Fruit fly (Drosophila melanogaster) whole organism, embryonic: Measurements from ENCODE around the gene CG32944.
A peak's percentile ranks its signal among the peaks of the same experiment; 100 is the strongest.

Experiments used
- Atf3 ChIP-seq: fragments of 200-800 bp; sonication (Bioruptor generic); optimal IDR thresholded peaks from 3 replicates; lab custom pipeline; 2016; ENCODE audit warnings: missing biosample characterization, missing genetic modification characterization
- BEAF-32 ChIP-seq: fragments of 200-800 bp; sonication (Bioruptor generic); optimal IDR thresholded peaks from 3 replicates; lab custom pipeline; 2017; ENCODE audit warnings: missing biosample characterization, missing genetic modification characterization, mild to moderate bottlenecking, moderate library complexity, missing genetic modification reagents
- Bdp1 ChIP-seq: fragments of 200-800 bp; sonication (Bioruptor generic); optimal IDR thresholded peaks from 3 replicates; lab custom pipeline; 2016; ENCODE audit warnings: missing biosample characterization, missing genetic modification characterization
- Blimp-1 ChIP-seq: fragments of 200-800 bp; sonication (Bioruptor generic); optimal IDR thresholded peaks from 3 replicates; lab custom pipeline; 2018; ENCODE audit warnings: missing biosample characterization, missing genetic modification characterization, mild to moderate bottlenecking, moderate library complexity, missing genetic modification reagents
- CG10147 ChIP-seq: fragments of 200-800 bp; sonication (Bioruptor generic); optimal IDR thresholded peaks from 2 replicates; lab custom pipeline; 2019; ENCODE audit warnings: missing biosample characterization, mild to moderate bottlenecking, missing genetic modification characterization, moderate library complexity
- CG10321 ChIP-seq: fragments of 200-800 bp; sonication (Bioruptor generic); IDR thresholded peaks from 2 replicates; pipeline ENCODE4 v1.3.6; 2022; ENCODE audit warnings: missing biosample characterization, missing genetic modification characterization
- CG11696 ChIP-seq: fragments of 200-800 bp; sonication (Bioruptor generic); IDR thresholded peaks from 2 replicates; pipeline ENCODE4 v1.3.6; 2022; ENCODE audit warnings: missing biosample characterization, missing genetic modification characterization
- CG12155 ChIP-seq: fragments of 200-800 bp; sonication (Bioruptor generic); optimal IDR thresholded peaks from 3 replicates; lab custom pipeline; 2016; ENCODE audit warnings: missing biosample characterization, missing genetic modification characterization
- CG12391 ChIP-seq: fragments of 200-800 bp; sonication (Bioruptor generic); optimal IDR thresholded peaks from 3 replicates; lab custom pipeline; 2018; ENCODE audit warnings: missing biosample characterization, mild to moderate bottlenecking, missing genetic modification characterization, moderate library complexity
- CG12744 ChIP-seq: fragments of 200-800 bp; sonication (Bioruptor generic); optimal IDR thresholded peaks from 2 replicates; lab custom pipeline; 2016; ENCODE audit warnings: missing biosample characterization, missing genetic modification characterization
- CG12769 ChIP-seq: fragments of 200-800 bp; sonication (Bioruptor generic); optimal IDR thresholded peaks from 2 replicates; lab custom pipeline; 2019; ENCODE audit warnings: missing biosample characterization, mild to moderate bottlenecking, missing genetic modification characterization, moderate library complexity
- CG1602 ChIP-seq: fragments of 200-800 bp; sonication (Bioruptor generic); optimal IDR thresholded peaks from 3 replicates; lab custom pipeline; 2016; ENCODE audit warnings: missing biosample characterization, missing genetic modification characterization
- CG17359 ChIP-seq: fragments of 200-800 bp; sonication (Bioruptor generic); optimal IDR thresholded peaks from 3 replicates; lab custom pipeline; 2018; ENCODE audit warnings: missing biosample characterization, mild to moderate bottlenecking, missing genetic modification characterization, moderate library complexity
- CG3163 ChIP-seq: fragments of 200-800 bp; sonication (Bioruptor generic); optimal IDR thresholded peaks from 3 replicates; lab custom pipeline; 2016; ENCODE audit warnings: missing biosample characterization, missing genetic modification characterization
- CG42726 ChIP-seq: fragments of 200-800 bp; sonication (Bioruptor generic); IDR thresholded peaks from 2 replicates; pipeline ENCODE4 v1.3.6; 2022; ENCODE audit warnings: missing biosample characterization, missing genetic modification characterization; ENCODE audit not compliant: partially characterized antibody
- CG5245 ChIP-seq: fragments of 200-800 bp; sonication (Bioruptor generic); optimal IDR thresholded peaks from 3 replicates; lab custom pipeline; 2016; ENCODE audit warnings: missing biosample characterization, missing genetic modification characterization
- CG6813 ChIP-seq: fragments of 200-800 bp; sonication (Bioruptor generic); optimal IDR thresholded peaks from 2 replicates; lab custom pipeline; 2017; ENCODE audit warnings: missing biosample characterization, missing genetic modification characterization, mild to moderate bottlenecking, moderate library complexity, missing genetic modification reagents
- CG9876 ChIP-seq: fragments of 200-800 bp; sonication (Bioruptor generic); optimal IDR thresholded peaks from 2 replicates; lab custom pipeline; 2016; ENCODE audit warnings: missing biosample characterization, missing genetic modification characterization
- Dad ChIP-seq: fragments of 200-800 bp; sonication (Bioruptor generic); optimal IDR thresholded peaks from 3 replicates; lab custom pipeline; 2016; ENCODE audit warnings: missing biosample characterization, missing genetic modification characterization
- Dbx ChIP-seq: fragments of 200-800 bp; sonication (Bioruptor generic); IDR thresholded peaks from 3 replicates; pipeline ENCODE4 v1.3.6; 2022; ENCODE audit warnings: missing biosample characterization, missing genetic modification characterization
- Deaf1 ChIP-seq: fragments of 200-800 bp; optimal IDR thresholded peaks from 3 replicates; lab custom pipeline; 2019; ENCODE audit warnings: missing biosample characterization, mild to moderate bottlenecking, missing genetic modification characterization, moderate library complexity
- Dip3 ChIP-seq: fragments of 200-800 bp; sonication (Bioruptor generic); optimal IDR thresholded peaks from 3 replicates; lab custom pipeline; 2016; ENCODE audit warnings: missing biosample characterization, missing genetic modification characterization
- E2f1 ChIP-seq: fragments of 200-800 bp; sonication (Bioruptor generic); IDR thresholded peaks from 2 replicates; pipeline ENCODE4 v1.3.6; 2022; ENCODE audit warnings: missing biosample characterization, missing genetic modification characterization
- ERR ChIP-seq: fragments of 200-800 bp; sonication (Bioruptor generic); optimal IDR thresholded peaks from 2 replicates; lab custom pipeline; 2016; ENCODE audit warnings: missing biosample characterization, missing genetic modification characterization
- Ets65A ChIP-seq: fragments of 200-800 bp; sonication (Bioruptor generic); peaks from one replicate; lab custom pipeline; 2016; ENCODE audit warnings: missing biosample characterization, missing genetic modification characterization
- Gsc ChIP-seq: fragments of 200-800 bp; sonication (Bioruptor generic); IDR thresholded peaks from 2 replicates; pipeline ENCODE4 v1.3.6; 2022; ENCODE audit warnings: missing biosample characterization, missing genetic modification characterization
- HLH3B ChIP-seq: fragments of 200-800 bp; sonication (Bioruptor generic); IDR thresholded peaks from 2 replicates; pipeline ENCODE4 v1.3.6; 2022; ENCODE audit warnings: missing biosample characterization, missing genetic modification characterization
- Hmr ChIP-seq: fragments of 200-800 bp; sonication (Bioruptor generic); optimal IDR thresholded peaks from 3 replicates; lab custom pipeline; 2017; ENCODE audit warnings: mild to moderate bottlenecking, missing biosample characterization, missing genetic modification reagents, missing genetic modification characterization
- Hr51 ChIP-seq, 2 experiments: fragments of 200-800 bp; sonication (Bioruptor generic); optimal IDR thresholded peaks; 2 replicates in 1 of 2; 3 replicates in 1 of 2; lab custom pipeline; 2016 to 2018; ENCODE audit warnings: missing biosample characterization in 2 of 2, missing genetic modification characterization in 2 of 2, mild to moderate bottlenecking in 1 of 2, moderate library complexity in 1 of 2
- Nf-YA ChIP-seq: fragments of 200-800 bp; sonication (Bioruptor generic); IDR thresholded peaks from 2 replicates; pipeline ENCODE4 v1.3.6; 2022; ENCODE audit warnings: missing biosample characterization, missing genetic modification characterization
- ab ChIP-seq: fragments of 200-800 bp; sonication (Bioruptor generic); optimal IDR thresholded peaks from 2 replicates; lab custom pipeline; 2016; ENCODE audit warnings: missing biosample characterization, missing genetic modification characterization
- bbx ChIP-seq: fragments of 200-800 bp; sonication (Bioruptor generic); IDR thresholded peaks from 2 replicates; pipeline ENCODE4 v1.3.6; 2022; ENCODE audit warnings: missing biosample characterization, missing genetic modification characterization; ENCODE audit not compliant: partially characterized antibody
- dysf ChIP-seq: fragments of 200-800 bp; sonication (Bioruptor generic); IDR thresholded peaks from 3 replicates; pipeline ENCODE4 v1.3.6; 2022; ENCODE audit warnings: missing biosample characterization, missing genetic modification characterization
- ewg ChIP-seq: fragments of 200-800 bp; sonication (Bioruptor generic); optimal IDR thresholded peaks from 3 replicates; lab custom pipeline; 2017; ENCODE audit warnings: mild to moderate bottlenecking, missing biosample characterization, missing genetic modification reagents, missing genetic modification characterization
- gro ChIP-seq: fragments of 200-800 bp; sonication (Bioruptor generic); optimal IDR thresholded peaks from 2 replicates; lab custom pipeline; 2016; ENCODE audit warnings: missing biosample characterization, missing genetic modification characterization
- hb ChIP-seq: fragments of 200-800 bp; sonication (Bioruptor generic); IDR thresholded peaks from 3 replicates; pipeline ENCODE4 v1.3.6; 2022; ENCODE audit warnings: missing biosample characterization, missing genetic modification characterization; ENCODE audit not compliant: partially characterized antibody
- lmd ChIP-seq: fragments of 200-800 bp; sonication (Bioruptor generic); IDR thresholded peaks from 2 replicates; pipeline ENCODE4 v1.3.6; 2022; ENCODE audit warnings: missing biosample characterization, missing genetic modification characterization
- pfk ChIP-seq: fragments of 200-800 bp; sonication (Bioruptor generic); optimal IDR thresholded peaks from 2 replicates; lab custom pipeline; 2018; ENCODE audit warnings: missing biosample characterization, mild to moderate bottlenecking, missing genetic modification characterization, moderate library complexity
- psq ChIP-seq: fragments of 200-800 bp; sonication (Bioruptor generic); optimal IDR thresholded peaks from 2 replicates; lab custom pipeline; 2017; ENCODE audit warnings: missing biosample characterization, missing genetic modification characterization
- ranshi ChIP-seq: fragments of 200-800 bp; sonication (Bioruptor generic); IDR thresholded peaks from 2 replicates; pipeline ENCODE4 v1.3.6; 2022; ENCODE audit warnings: missing biosample characterization, missing genetic modification characterization
- sd ChIP-seq: fragments of 200-800 bp; sonication (Bioruptor generic); optimal IDR thresholded peaks from 3 replicates; lab custom pipeline; 2018; ENCODE audit warnings: missing biosample characterization, mild to moderate bottlenecking, missing genetic modification characterization, moderate library complexity
- sens ChIP-seq: fragments of 200-800 bp; sonication (Bioruptor generic); peaks from one replicate; lab custom pipeline; 2016; ENCODE audit warnings: missing biosample characterization, missing genetic modification characterization
- slbo ChIP-seq: fragments of 200-800 bp; sonication (Bioruptor generic); IDR thresholded peaks from 2 replicates; pipeline ENCODE4 v1.3.6; 2022; ENCODE audit warnings: missing biosample characterization, missing genetic modification characterization
- sna ChIP-seq: fragments of 200-800 bp; sonication (Bioruptor generic); IDR thresholded peaks from 2 replicates; pipeline ENCODE4 v1.3.6; 2022; ENCODE audit warnings: missing biosample characterization, missing genetic modification characterization; ENCODE audit not compliant: partially characterized antibody
- sug ChIP-seq: fragments of 200-800 bp; optimal IDR thresholded peaks from 2 replicates; lab custom pipeline; 2019; ENCODE audit warnings: missing biosample characterization, mild to moderate bottlenecking, missing genetic modification characterization, moderate library complexity
- tup ChIP-seq: fragments of 200-800 bp; sonication (Bioruptor generic); optimal IDR thresholded peaks from 2 replicates; lab custom pipeline; 2016; ENCODE audit warnings: missing biosample characterization, mild to moderate bottlenecking, missing genetic modification characterization, moderate library complexity
- vfl ChIP-seq: fragments of 200-800 bp; sonication (Bioruptor generic); optimal IDR thresholded peaks from 2 replicates; lab custom pipeline; 2016; ENCODE audit warnings: missing biosample characterization, missing genetic modification characterization
- zen2 ChIP-seq: fragments of 200-800 bp; sonication (Bioruptor generic); IDR thresholded peaks from 3 replicates; pipeline ENCODE4 v1.3.6; 2022; ENCODE audit warnings: missing biosample characterization, missing genetic modification characterization; ENCODE audit not compliant: partially characterized antibody

The CG32944 gene

DNA sequence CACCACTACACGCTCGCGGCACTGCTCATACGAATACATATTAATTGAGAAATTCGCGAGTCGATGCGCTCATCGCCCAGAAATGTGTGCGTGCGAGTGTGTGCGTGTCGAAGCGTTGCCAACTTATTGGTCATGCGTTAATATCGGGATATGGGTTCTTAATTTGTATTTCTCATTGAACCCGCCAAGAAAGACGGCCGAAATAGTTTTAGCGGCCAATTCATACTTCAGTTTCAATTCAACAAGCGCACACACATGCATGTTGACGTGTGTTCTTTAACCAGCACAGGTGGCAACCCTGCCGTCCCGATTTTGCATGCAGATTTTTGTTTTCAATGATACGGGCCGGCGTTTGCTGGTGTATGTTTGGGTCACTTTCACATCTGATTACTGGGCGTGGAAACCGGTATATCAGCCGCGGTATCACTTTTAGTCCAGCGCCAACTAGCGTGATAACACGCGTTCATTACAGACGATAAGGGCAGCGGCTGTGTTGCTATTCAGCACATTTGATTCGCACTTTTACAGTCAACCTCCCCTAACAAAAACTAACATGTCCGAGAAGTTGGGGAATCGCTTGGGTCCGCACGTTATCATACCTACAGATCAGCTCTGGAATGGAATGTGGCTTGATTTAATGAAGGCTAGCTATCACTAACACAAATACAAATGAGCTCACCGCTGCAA lies 15.5 kb downstream of the CG32944 start (continued):
- TF ChIP-seq ERR (peak; percentile 26), Dip3 (GFP tag; lab: Kevin White, UChicago) (peak; percentile 38), CG42726 (GFP tag; lab: Robert Waterston, UW) (no peak), CG6813 (GFP tag; lab: Kevin White, UChicago) (peak; percentile 29), gro (GFP tag; lab: Kevin White, UChicago) (peak; percentile 48), CG10321 (GFP tag; lab: Robert Waterston, UW) (no peak), zen2 (GFP tag; lab: Robert Waterston, UW) (peak; percentile 45; the same call in 1 of the 3 replicates), CG17359 (no peak), CG12391 (peak; percentile 16), ranshi (GFP tag; lab: Robert Waterston, UW) (no peak), sens (no peak), Hmr (GFP tag; lab: Kevin White, UChicago) (peak; percentile 45), CG12155 (GFP tag; lab: Kevin White, UChicago) (peak; percentile 8), ewg (GFP tag; lab: Kevin White, UChicago) (peak; percentile 21), E2f1 (GFP tag; lab: Robert Waterston, UW) (0 out of 2 replicates have a peak, but pooled peaks have one; percentile 26), slbo (GFP tag; lab: Robert Waterston, UW) (peak; percentile 44; the same call in 1 of the 2 replicates), Nf-YA (GFP tag; lab: Robert Waterston, UW) (0 out of 2 replicates have a peak, but pooled peaks have one; percentile 13), lmd (GFP tag; lab: Robert Waterston, UW) (no peak), CG12769 (tag; lab: Kevin White, UChicago) (peak; percentile 50), bbx (GFP tag; lab: Robert Waterston, UW) (0 out of 2 replicates have a peak, but pooled peaks have one; percentile 6), CG10147 (peak; percentile 4), CG9876 (GFP tag; lab: Kevin White, UChicago) (no peak), HLH3B (GFP tag; lab: Robert Waterston, UW) (no peak), Atf3 (peak; percentile 19), Dad (GFP tag; lab: Kevin White, UChicago) (no peak), Deaf1 (tag; lab: Kevin White, UChicago) (peak; percentile 45), sd (tag; lab: Kevin White, UChicago) (peak; percentile 97), Bdp1 (peak; percentile 6), Blimp-1 (GFP tag; lab: Kevin White, UChicago) (peak; percentile 38)
- TF ChIP-seq, all 482 proteins: peak for 56

DNA sequence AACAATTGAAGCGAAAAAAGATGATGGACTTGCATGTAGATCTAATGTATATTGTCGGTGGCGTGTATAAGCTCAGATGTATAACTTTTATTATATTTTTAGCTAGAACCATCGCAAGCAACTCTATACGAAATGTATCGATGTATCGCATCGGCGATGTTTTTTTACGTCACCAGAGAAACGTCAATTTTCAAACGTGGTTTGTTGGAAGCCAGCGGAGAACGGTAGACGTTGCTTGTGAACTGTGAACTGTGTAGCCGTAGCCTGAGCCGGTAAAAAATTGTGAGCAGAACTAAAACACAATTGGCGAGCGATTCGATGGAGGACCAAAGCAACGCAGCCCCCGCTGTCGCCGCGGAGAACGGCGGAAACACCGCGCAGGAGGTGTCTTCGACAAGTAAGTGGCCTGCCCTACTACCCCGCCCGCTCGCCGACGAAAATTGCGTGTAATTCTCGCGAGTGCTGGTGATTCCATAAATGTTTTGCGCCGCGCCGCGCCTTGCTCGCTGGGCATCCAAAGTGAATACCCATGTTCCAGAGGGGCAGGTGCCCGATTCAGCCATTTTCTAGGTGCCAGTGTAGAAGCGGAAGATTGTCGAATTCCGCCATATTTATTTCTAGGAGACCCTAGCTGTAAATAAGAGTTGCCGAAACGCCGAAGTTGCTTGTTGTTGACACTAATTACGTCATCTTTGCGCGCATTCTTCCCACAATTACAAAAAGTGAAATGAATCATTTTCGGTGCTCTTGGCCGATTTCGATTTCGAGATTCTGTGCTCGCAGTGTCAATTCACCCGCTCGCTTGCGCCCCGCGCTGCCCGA lies 16.3 kb downstream of the CG32944 start, which contains the start of gene lost:
Gene lost (plus strand): TSS at position 193 of the 822 bp plus-strand sequence.
- peak; percentile 53 for TF ChIP-seq sug
- TF ChIP-seq CG5245 (GFP tag; lab: Kevin White, UChicago): no peak
- no peak for TF ChIP-seq CG1602
- TF ChIP-seq CG12744 (GFP tag; lab: Kevin White, UChicago): no peak
- no peak for TF ChIP-seq vfl (GFP tag; lab: Kevin White, UChicago)
- TF ChIP-seq hb: peak; percentile 98
- TF ChIP-seq CG11696 (GFP tag; lab: Robert Waterston, UW): no peak
- no peak for TF ChIP-seq Gsc (GFP tag; lab: Robert Waterston, UW)
- peak; percentile 26; the same call in 1 of the 3 replicates for TF ChIP-seq dysf
- peak; percentile 95 for TF ChIP-seq sna (GFP tag; lab: Robert Waterston, UW)
- peak; percentile 97 for TF ChIP-seq BEAF-32 (GFP tag; lab: Kevin White, UChicago)
- no peak for TF ChIP-seq tup (GFP tag; lab: Kevin White, UChicago)
- TF ChIP-seq CG3163: no peak
- peak; percentile 71 for TF ChIP-seq Ets65A
- TF ChIP-seq psq (GFP tag; lab: Kevin White, UChicago): no peak
- no peak for TF ChIP-seq ab (GFP tag; lab: Kevin White, UChicago)
- TF ChIP-seq pfk (GFP tag; lab: Kevin White, UChicago): peak; percentile 19
- TF ChIP-seq Hr51 (GFP tag; optimal IDR thresholded peaks at IDR 0.05; lab: Kevin White, UChicago): no peak
- peak; percentile 49; the same call in 2 of the 3 replicates for TF ChIP-seq Dbx (GFP tag; lab: Robert Waterston, UW)
